Worm (Caenorhabditis elegans) whole organism, L2 larva: ENCODE data around the gene C54F6.6.

Experiments
- F13H6.1 ChIP-seq: sonication (generic microtip); optimal IDR thresholded peaks from 2 replicates; lab custom pipeline; 2016; ENCODE audit warnings: missing genetic modification characterization, missing compliant biosample characterization
- alr-1 ChIP-seq: fragments of 150-350 bp; optimal IDR thresholded peaks from 2 replicates; lab custom pipeline; 2014; ENCODE audit warnings: missing biosample characterization, missing genetic modification characterization
- aly-2 ChIP-seq: fragments of 150-350 bp; optimal IDR thresholded peaks from 2 replicates; lab custom pipeline; 2014; ENCODE audit warnings: missing biosample characterization, missing genetic modification characterization
- egl-27 ChIP-seq: sonication (generic microtip); optimal IDR thresholded peaks from 3 replicates; lab custom pipeline; 2017; ENCODE audit warnings: missing biosample characterization, missing genetic modification reagents, missing genetic modification characterization
- mab-5 ChIP-seq: fragments of 150-350 bp; optimal IDR thresholded peaks from 2 replicates; lab custom pipeline; 2014; ENCODE audit warnings: missing biosample characterization, missing genetic modification characterization
- nhr-25 ChIP-seq: fragments of 150-350 bp; sonication (generic microtip); optimal IDR thresholded peaks from 3 replicates; lab custom pipeline; 2014; ENCODE audit warnings: missing biosample characterization, missing genetic modification characterization
- skn-1 ChIP-seq: sonication (generic microtip); optimal IDR thresholded peaks from 2 replicates; lab custom pipeline; 2017; ENCODE audit warnings: missing biosample characterization, missing genetic modification characterization
- unc-62 ChIP-seq: fragments of 150-350 bp; optimal IDR thresholded peaks from 2 replicates; lab custom pipeline; 2014; ENCODE audit warnings: missing biosample characterization, missing genetic modification reagents, missing genetic modification characterization
- ztf-11 ChIP-seq: sonication (generic microtip); optimal IDR thresholded peaks from 2 replicates; lab custom pipeline; 2017; ENCODE audit warnings: missing biosample characterization, missing genetic modification characterization

DNA sequence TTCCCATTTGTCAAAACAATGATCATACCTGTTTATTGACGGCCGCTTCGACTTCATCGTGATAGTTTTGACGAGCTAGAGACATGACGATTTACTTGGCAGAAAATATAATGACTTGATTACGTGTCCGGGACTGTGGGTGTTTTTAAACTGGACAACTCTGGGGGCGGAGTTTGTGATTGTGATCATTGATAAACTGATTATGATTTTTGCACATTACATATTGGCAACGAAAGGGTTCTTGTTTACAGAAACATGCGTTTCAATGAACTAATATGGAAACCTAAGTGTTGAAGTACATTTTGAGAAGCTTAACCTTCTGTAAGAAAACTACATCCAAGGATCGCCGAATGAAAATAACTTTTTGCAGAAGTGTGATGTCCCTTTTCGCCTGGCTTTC lies 24.0 kb downstream of the C54F6.6 start, which contains the start of gene ftn-1:
- TF ChIP-seq ztf-11 (tag; lab: Kevin White, UChicago) = no peak
- TF ChIP-seq nhr-25 (tag; lab: Kevin White, UChicago) = no peak
- TF ChIP-seq alr-1 (tag; lab: Kevin White, UChicago) = no peak
- no peak for TF ChIP-seq egl-27 (tag; lab: Kevin White, UChicago)
- TF ChIP-seq aly-2 (tag; lab: Kevin White, UChicago) = no peak
- TF ChIP-seq skn-1 (tag; lab: Kevin White, UChicago) = no peak
- TF ChIP-seq F13H6.1 (tag; lab: Kevin White, UChicago) = no peak
- TF ChIP-seq mab-5 = no peak
- no peak for TF ChIP-seq unc-62
